Fruit fly (Drosophila melanogaster): Measurements from ENCODE around the gene Polr2A.
A peak's percentile ranks its signal among the peaks of the same experiment; 100 is the strongest.

Polr2A gene

dm6 chrX:11555070-11555469, 15.1 kb downstream of the Polr2A start (continued):
- TF ChIP-seq CG2678 (tag; optimal IDR thresholded peaks at IDR 0.05) (peak; percentile 21), CG7839 (tag; optimal IDR thresholded peaks at IDR 0.05) (peak; percentile 14), CG4328 (GFP tag; optimal IDR thresholded peaks at IDR 0.05) (no peak), Abd-B (GFP tag; optimal IDR thresholded peaks at IDR 0.05) (no peak), CG11696 (GFP tag; IDR thresholded peaks at IDR 0.05) (0 out of 2 replicates have a peak, but pooled peaks have one; percentile 47), CG8765 (GFP tag; IDR thresholded peaks at IDR 0.05) (no peak), CG17568 (GFP tag; optimal IDR thresholded peaks at IDR 0.05) (peak; percentile 43), shn (GFP tag; optimal IDR thresholded peaks at IDR 0.05) (no peak), CG12391 (tag; optimal IDR thresholded peaks at IDR 0.05) (peak; percentile 2), CG13894 (tag; optimal IDR thresholded peaks at IDR 0.05) (no peak), emc (GFP tag; optimal IDR thresholded peaks at IDR 0.05) (no peak), E2f2 (GFP tag; IDR thresholded peaks at IDR 0.05) (peak; percentile 11; the same call in 1 of the 2 replicates), CG13123 (GFP tag; optimal IDR thresholded peaks at IDR 0.05) (no peak), CG13424 (tag; optimal IDR thresholded peaks at IDR 0.05) (peak; percentile 0), luna (GFP tag; optimal IDR thresholded peaks at IDR 0.05) (no peak), CG3847 (GFP tag; IDR thresholded peaks at IDR 0.05) (no peak), CG12155 (GFP tag; optimal IDR thresholded peaks at IDR 0.05) (no peak), zfh2 (GFP tag; optimal IDR thresholded peaks at IDR 0.05) (no peak), CG10979 (tag; optimal IDR thresholded peaks at IDR 0.05) (peak; percentile 8), Nf-YC (tag; optimal IDR thresholded peaks at IDR 0.05) (no peak), Dbx (GFP tag; IDR thresholded peaks at IDR 0.05) (no peak; the same call in 2 of the 3 replicates), Atf6 (GFP tag; IDR thresholded peaks at IDR 0.05) (peak; percentile 54; the same call in 1 of the 2 replicates), unpg (GFP tag; optimal IDR thresholded peaks at IDR 0.05) (peak; percentile 17), az2 (GFP tag; optimal IDR thresholded peaks at IDR 0.05) (no peak), pan (optimal IDR thresholded peaks at IDR 0.05) (no peak), pan (GFP tag; optimal IDR thresholded peaks at IDR 0.05 in 1 of 2, IDR thresholded peaks at IDR 0.05 in 1 of 2) (peak in 1 of 2 experiments; percentile 41), CG6813 (GFP tag; optimal IDR thresholded peaks at IDR 0.05) (no peak), Blimp-1 (GFP tag; optimal IDR thresholded peaks at IDR 0.05) (peak; percentile 17), Optix (GFP tag; IDR thresholded peaks at IDR 0.05) (no peak), inv (GFP tag; IDR thresholded peaks at IDR 0.05; ENCODE audit: partially characterized antibody) (no peak), stc (GFP tag; IDR thresholded peaks at IDR 0.05) (peak; percentile 11; the same call in 1 of the 2 replicates), gem (tag; optimal IDR thresholded peaks at IDR 0.05) (peak; percentile 19)

dm6 chrX:11550078-11550477, 20.0 kb downstream of the Polr2A start:
- TF ChIP-seq Med (GFP tag) (peak; percentile 71), croc (GFP tag; conservative IDR thresholded peaks at IDR 0.05) (no peak), lbe (GFP tag; optimal IDR thresholded peaks at IDR 0.05) (peak; percentile 12), MBD-R2 (GFP tag; IDR thresholded peaks at IDR 0.05) (no peak), CG6813 (GFP tag; optimal IDR thresholded peaks at IDR 0.05) (no peak), CG1233 (GFP tag; optimal IDR thresholded peaks at IDR 0.05) (no peak), CG12769 (tag; optimal IDR thresholded peaks at IDR 0.05) (peak; percentile 65), Blimp-1 (GFP tag; optimal IDR thresholded peaks at IDR 0.05) (peak; percentile 13), usp (GFP tag; optimal IDR thresholded peaks at IDR 0.05) (no peak), otp (GFP tag; IDR thresholded peaks at IDR 0.05) (no peak), CG16813 (GFP tag; IDR thresholded peaks at IDR 0.05; ENCODE audit: partially characterized antibody) (no peak), Hmr (GFP tag; optimal IDR thresholded peaks at IDR 0.05) (peak; percentile 15), CG9817 (tag; optimal IDR thresholded peaks at IDR 0.05) (peak; percentile 20), CG13123 (GFP tag; optimal IDR thresholded peaks at IDR 0.05) (no peak), z (GFP tag; IDR thresholded peaks at IDR 0.05) (no peak), CG4424 (GFP tag; optimal IDR thresholded peaks at IDR 0.05) (no peak), wdn (GFP tag; IDR thresholded peaks at IDR 0.05) (0 out of 2 replicates have a peak, but pooled peaks have one; percentile 8), Spps (tag; optimal IDR thresholded peaks at IDR 0.05) (no peak), CG6765 (GFP tag; optimal IDR thresholded peaks at IDR 0.05) (no peak), twi (tag; optimal IDR thresholded peaks at IDR 0.05) (no peak), lab (GFP tag; optimal IDR thresholded peaks at IDR 0.05) (peak; percentile 61), en (GFP tag; optimal IDR thresholded peaks at IDR 0.05) (peak; percentile 8), grau (tag; optimal IDR thresholded peaks at IDR 0.05) (peak; percentile 36)

Measured in whole organism, embryonic.